Fruit fly (Drosophila melanogaster): ENCODE measurements around the gene CG6144.
A peak's percentile ranks its signal among the peaks of the same experiment; 100 is the strongest.

CG6144 gene

dm6 chr2L:10497106-10497800 lies 8.8 kb downstream of the CG6144 start (continued):
- TF ChIP-seq nom (GFP tag; optimal IDR thresholded peaks at IDR 0.05): no peak
- TF ChIP-seq CG12659 (GFP tag; optimal IDR thresholded peaks at IDR 0.05): no peak
- no peak for TF ChIP-seq sc (optimal IDR thresholded peaks at IDR 0.05)
- peak; percentile 32 for TF ChIP-seq sc (GFP tag; optimal IDR thresholded peaks at IDR 0.05)
- peak; percentile 12 for TF ChIP-seq CG12071 (GFP tag; optimal IDR thresholded peaks at IDR 0.05)
- TF ChIP-seq CG13624 (GFP tag; optimal IDR thresholded peaks at IDR 0.05): no peak
- no peak for TF ChIP-seq wdn (GFP tag; IDR thresholded peaks at IDR 0.05)
- no peak for TF ChIP-seq Hmx (GFP tag; optimal IDR thresholded peaks at IDR 0.05)
- TF ChIP-seq tin (GFP tag; optimal IDR thresholded peaks at IDR 0.05): no peak
- TF ChIP-seq emc (GFP tag; optimal IDR thresholded peaks at IDR 0.05): no peak
- no peak for TF ChIP-seq CG12744 (GFP tag; optimal IDR thresholded peaks at IDR 0.05)
- no peak for TF ChIP-seq CG6765 (GFP tag; optimal IDR thresholded peaks at IDR 0.05)
- TF ChIP-seq CG7928 (GFP tag; optimal IDR thresholded peaks at IDR 0.05): no peak
- TF ChIP-seq run (tag; optimal IDR thresholded peaks at IDR 0.05): no peak
- no peak for TF ChIP-seq CG14860 (GFP tag; IDR thresholded peaks at IDR 0.05; ENCODE audit: partially characterized antibody)
- TF ChIP-seq Hr39 (optimal IDR thresholded peaks at IDR 0.05): no peak
- no peak for TF ChIP-seq CG13424 (tag; optimal IDR thresholded peaks at IDR 0.05)
- TF ChIP-seq dm (GFP tag; optimal IDR thresholded peaks at IDR 0.05): no peak
- no peak for TF ChIP-seq CG9876 (GFP tag; optimal IDR thresholded peaks at IDR 0.05)
- TF ChIP-seq jigr1 (GFP tag; IDR thresholded peaks at IDR 0.05): no peak
- no peak for TF ChIP-seq CG14014 (GFP tag; IDR thresholded peaks at IDR 0.05)
- no peak for TF ChIP-seq C15 (GFP tag; IDR thresholded peaks at IDR 0.05)
- no peak for TF ChIP-seq Dbx (GFP tag; IDR thresholded peaks at IDR 0.05)
- no peak for TF ChIP-seq sim (GFP tag; IDR thresholded peaks at IDR 0.05)
- no peak for TF ChIP-seq CG3163 (GFP tag; optimal IDR thresholded peaks at IDR 0.05)
- TF ChIP-seq Ada2b (GFP tag; IDR thresholded peaks at IDR 0.05): no peak
- TF ChIP-seq CG4730 (GFP tag; IDR thresholded peaks at IDR 0.05): no peak
- peak; percentile 20 for TF ChIP-seq CG17359 (tag; optimal IDR thresholded peaks at IDR 0.05)
- TF ChIP-seq luna (GFP tag; optimal IDR thresholded peaks at IDR 0.05): no peak
- no peak for TF ChIP-seq ap (GFP tag; IDR thresholded peaks at IDR 0.05)
- no peak for TF ChIP-seq zen (tag; optimal IDR thresholded peaks at IDR 0.05)
- peak; percentile 36 for TF ChIP-seq gsb-n (tag; optimal IDR thresholded peaks at IDR 0.05)
- no peak for TF ChIP-seq CG17802 (tag; optimal IDR thresholded peaks at IDR 0.05)
- no peak for TF ChIP-seq nerfin-2 (GFP tag; IDR thresholded peaks at IDR 0.05; ENCODE audit: partially characterized antibody)
- TF ChIP-seq Fer3 (tag; optimal IDR thresholded peaks at IDR 0.05): no peak
- peak; percentile 1 for TF ChIP-seq salm (tag; optimal IDR thresholded peaks at IDR 0.05)
- TF ChIP-seq Lhr (GFP tag; optimal IDR thresholded peaks at IDR 0.05): no peak
- no peak for TF ChIP-seq HLH54F (GFP tag; optimal IDR thresholded peaks at IDR 0.05)
- no peak for TF ChIP-seq CG14050 (GFP tag; IDR thresholded peaks at IDR 0.05)
- no peak for TF ChIP-seq Trl (optimal IDR thresholded peaks at IDR 0.05)
- no peak for TF ChIP-seq Trl (GFP tag; optimal IDR thresholded peaks at IDR 0.05)
- TF ChIP-seq Hand (GFP tag; optimal IDR thresholded peaks at IDR 0.05): no peak
- peak; percentile 91 for TF ChIP-seq Ets65A (GFP tag)
- TF ChIP-seq CG17328 (GFP tag; IDR thresholded peaks at IDR 0.05): peak; percentile 15; the same call in 1 of the 2 replicates
- no peak for TF ChIP-seq CG8765 (GFP tag; IDR thresholded peaks at IDR 0.05)
- no peak for TF ChIP-seq yki (optimal IDR thresholded peaks at IDR 0.05)
- TF ChIP-seq lmd (GFP tag; IDR thresholded peaks at IDR 0.05): no peak
- TF ChIP-seq CG4707 (GFP tag; optimal IDR thresholded peaks at IDR 0.05): no peak
- TF ChIP-seq CG31388 (GFP tag; optimal IDR thresholded peaks at IDR 0.05): no peak
- no peak for TF ChIP-seq CG3838 (GFP tag; optimal IDR thresholded peaks at IDR 0.05)
- TF ChIP-seq CG15696 (tag; optimal IDR thresholded peaks at IDR 0.05): peak; percentile 7
- no peak for TF ChIP-seq tx (GFP tag; optimal IDR thresholded peaks at IDR 0.05)
- no peak for TF ChIP-seq Myb (GFP tag; optimal IDR thresholded peaks at IDR 0.05)

All from whole organism, embryonic.